Worm (Caenorhabditis elegans): ENCODE results near the gene F56F11.2.

- TF ChIP-seq sox-4 (tag; optimal IDR thresholded peaks at IDR 0.05) (no peak), ama-1 (optimal IDR thresholded peaks at IDR 0.05) (no peak), fkh-10 (GFP tag; optimal IDR thresholded peaks at IDR 0.05) (no peak), npax-4 (tag; optimal IDR thresholded peaks at IDR 0.05) (no peak), hlh-30 (tag; optimal IDR thresholded peaks at IDR 0.05; ENCODE audit: insufficient read depth) (no peak), sox-2 (GFP tag; IDR thresholded peaks at IDR 0.05) (no peak), pqm-1 (tag; optimal IDR thresholded peaks at IDR 0.05) (no peak)
These were observed 40.9 kb downstream of the F56F11.2 start, which contains the start of gene R10F2.4 for ce11 chrIII:2923012-2923411.
